Worm (Caenorhabditis elegans): ENCODE results near the gene cpr-3.

DNA sequence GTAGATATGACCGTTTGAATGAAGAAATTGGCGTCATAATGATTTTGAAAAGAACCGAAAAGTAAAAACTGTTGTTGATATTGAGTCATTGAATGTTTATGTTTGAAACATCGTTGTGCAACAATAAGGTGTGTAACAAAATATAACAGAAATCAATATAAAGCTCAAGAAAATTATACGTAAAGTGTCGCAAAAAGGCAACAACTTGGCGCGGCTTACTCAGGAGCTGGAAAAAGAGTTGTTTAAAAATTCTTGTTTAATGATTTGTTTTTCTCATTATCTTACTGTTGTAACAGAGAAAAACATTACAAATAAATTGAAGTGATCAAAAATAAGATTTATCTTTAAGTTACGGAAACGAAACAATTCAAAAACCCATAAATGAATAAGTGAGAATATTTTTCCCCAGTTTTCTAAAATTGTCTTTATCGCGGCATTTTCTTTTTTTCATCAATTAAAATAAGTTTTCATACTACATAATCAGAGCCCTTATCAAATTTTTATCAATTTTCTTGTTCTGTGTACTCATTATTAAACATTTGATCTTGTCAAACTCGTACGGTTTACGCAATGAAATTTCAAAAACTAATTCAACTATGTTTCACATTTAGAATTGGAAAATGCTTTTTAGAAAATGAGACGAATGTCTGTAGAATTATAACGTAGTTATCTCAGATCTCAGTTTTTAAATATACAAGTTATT lies 29.4 kb upstream of the cpr-3 start, which contains the start of gene ZK1037.6:
- TF ChIP-seq ama-1 (optimal IDR thresholded peaks at IDR 0.05) (no peak), nhr-11 (tag; optimal IDR thresholded peaks at IDR 0.05) (no peak), nhr-10 (tag; optimal IDR thresholded peaks at IDR 0.05) (no peak), ztf-11 (tag; optimal IDR thresholded peaks at IDR 0.05) (no peak), ztf-4 (tag; optimal IDR thresholded peaks at IDR 0.05) (no peak), ZK546.5 (tag; optimal IDR thresholded peaks at IDR 0.05) (no peak), lin-39 (tag; optimal IDR thresholded peaks at IDR 0.05) (no peak), aly-2 (tag; optimal IDR thresholded peaks at IDR 0.05) (no peak), lin-13 (GFP tag; optimal IDR thresholded peaks at IDR 0.05) (no peak), snpc-4 (tag; optimal IDR thresholded peaks at IDR 0.05) (no peak), zag-1 (tag; optimal IDR thresholded peaks at IDR 0.05) (no peak)
